Worm (Caenorhabditis elegans) whole organism, L2 larva: ENCODE data around the gene ddx-15.

Experiments used
- R02D3.7 ChIP-seq: fragments of 150-350 bp; optimal IDR thresholded peaks from 2 replicates; lab custom pipeline; 2014; ENCODE audit warnings: missing biosample characterization, missing genetic modification characterization
- ama-1 ChIP-seq: fragments of 150-350 bp; optimal IDR thresholded peaks from 2 replicates; lab custom pipeline; 2018; ENCODE audit warnings: inconsistent platforms
- blmp-1 ChIP-seq: sonication (generic microtip); optimal IDR thresholded peaks from 2 replicates; lab custom pipeline; 2017; ENCODE audit warnings: missing genetic modification characterization, mild to moderate bottlenecking, missing compliant biosample characterization, antibody characterized with exemption, moderate library complexity; ENCODE audit not compliant: insufficient read depth
- egl-27 ChIP-seq: sonication (generic microtip); optimal IDR thresholded peaks from 3 replicates; lab custom pipeline; 2017; ENCODE audit warnings: missing biosample characterization, missing genetic modification reagents, missing genetic modification characterization
- fos-1 ChIP-seq: fragments of 150-350 bp; optimal IDR thresholded peaks from 2 replicates; lab custom pipeline; 2014; ENCODE audit warnings: missing biosample characterization, missing genetic modification characterization
- nhr-237 ChIP-seq: fragments of 150-350 bp; optimal IDR thresholded peaks from 2 replicates; lab custom pipeline; 2014; ENCODE audit warnings: missing biosample characterization, missing genetic modification characterization
- peb-1 ChIP-seq: fragments of 150-350 bp; optimal IDR thresholded peaks from 2 replicates; lab custom pipeline; 2014; ENCODE audit warnings: missing biosample characterization, missing genetic modification characterization
- snpc-4 ChIP-seq: fragments of 150-350 bp; optimal IDR thresholded peaks from 2 replicates; lab custom pipeline; 2014; ENCODE audit warnings: missing biosample characterization, missing genetic modification characterization
- unc-62 ChIP-seq: fragments of 150-350 bp; optimal IDR thresholded peaks from 2 replicates; lab custom pipeline; 2014; ENCODE audit warnings: missing biosample characterization, missing genetic modification reagents, missing genetic modification characterization

- no peak for TF ChIP-seq R02D3.7 (tag; lab: Kevin White, UChicago)
- TF ChIP-seq peb-1 (tag; lab: Kevin White, UChicago): no peak
- TF ChIP-seq egl-27 (tag; lab: Kevin White, UChicago): no peak
- TF ChIP-seq blmp-1 (tag; lab: Kevin White, UChicago): no peak
- no peak for TF ChIP-seq snpc-4
- TF ChIP-seq nhr-237 (tag; lab: Kevin White, UChicago): no peak
- TF ChIP-seq ama-1 (lab: Kevin White, UChicago): no peak
- TF ChIP-seq fos-1: no peak
- no peak for TF ChIP-seq unc-62
Observed at ce11 chrIII:5563680-5564079, 27.8 kb downstream of the ddx-15 start.
